Worm (Caenorhabditis elegans): ENCODE data around the gene ZC513.3.

Gene ZC513.3

ce11 chrV:8079813-8080212 is 33.0 kb downstream of the ZC513.3 start (continued):
- TF ChIP-seq mxl-3 (GFP tag; optimal IDR thresholded peaks at IDR 0.05): no peak

ce11 chrV:8081579-8081978 is 34.8 kb downstream of the ZC513.3 start, which contains the start of gene str-131:
str-131 (minus strand) TSS chrV:8081679.
- TF ChIP-seq dpl-1 (GFP tag; optimal IDR thresholded peaks at IDR 0.05): no peak
- no peak for TF ChIP-seq nhr-11 (tag; optimal IDR thresholded peaks at IDR 0.05)
- no peak for TF ChIP-seq zfp-3 (GFP tag; conservative IDR thresholded peaks at IDR 0.05)
- TF ChIP-seq nhr-111 (GFP tag; optimal IDR thresholded peaks at IDR 0.05): no peak
- TF ChIP-seq nhr-77 (tag; optimal IDR thresholded peaks at IDR 0.05): no peak
- no peak for TF ChIP-seq nhr-48 (tag; optimal IDR thresholded peaks at IDR 0.05)
- no peak for TF ChIP-seq F49E8.2 (tag; optimal IDR thresholded peaks at IDR 0.05; ENCODE audit: borderline replicate concordance)
- no peak for TF ChIP-seq D1046.2 (GFP tag; IDR thresholded peaks at IDR 0.05)
- no peak for TF ChIP-seq ZK337.2 (GFP tag; IDR thresholded peaks at IDR 0.05)
- TF ChIP-seq lin-29 (GFP tag; IDR thresholded peaks at IDR 0.05): no peak
- TF ChIP-seq zfp-2 (tag; optimal IDR thresholded peaks at IDR 0.05): no peak
- no peak for TF ChIP-seq T20F7.1 (GFP tag; optimal IDR thresholded peaks at IDR 0.05)
- no peak for TF ChIP-seq hif-1 (tag; optimal IDR thresholded peaks at IDR 0.05)

DNA sequence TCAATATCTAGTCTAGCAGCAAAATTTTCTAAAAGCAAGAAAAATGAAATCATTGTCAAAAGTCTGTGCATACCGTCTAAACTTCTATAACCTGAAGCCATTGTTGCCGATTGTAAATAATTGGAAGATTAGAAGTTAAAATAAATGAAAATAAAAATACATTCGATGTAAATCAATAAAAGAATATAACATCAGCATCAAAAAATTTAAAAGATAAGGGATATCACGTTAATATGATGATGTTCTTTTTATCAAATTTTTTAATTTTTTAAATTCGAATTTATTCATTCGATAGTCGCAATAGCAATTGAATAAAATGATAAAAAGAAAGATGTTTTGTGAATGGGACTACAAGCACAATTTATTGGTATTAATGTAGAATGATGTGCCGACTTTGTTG is 38.3 kb downstream of the ZC513.3 start, which contains the start of gene C09H5.7:
C09H5.7 (minus strand) TSS at position 101 of the 400 bp plus-strand sequence.
- TF ChIP-seq R02D3.7 (tag; optimal IDR thresholded peaks at IDR 0.05) (no peak), dve-1 (tag; optimal IDR thresholded peaks at IDR 0.05; ENCODE audit: insufficient read depth) (no peak), nhr-25 (tag; optimal IDR thresholded peaks at IDR 0.05; ENCODE audit: borderline replicate concordance, insufficient read depth) (no peak)

DNA sequence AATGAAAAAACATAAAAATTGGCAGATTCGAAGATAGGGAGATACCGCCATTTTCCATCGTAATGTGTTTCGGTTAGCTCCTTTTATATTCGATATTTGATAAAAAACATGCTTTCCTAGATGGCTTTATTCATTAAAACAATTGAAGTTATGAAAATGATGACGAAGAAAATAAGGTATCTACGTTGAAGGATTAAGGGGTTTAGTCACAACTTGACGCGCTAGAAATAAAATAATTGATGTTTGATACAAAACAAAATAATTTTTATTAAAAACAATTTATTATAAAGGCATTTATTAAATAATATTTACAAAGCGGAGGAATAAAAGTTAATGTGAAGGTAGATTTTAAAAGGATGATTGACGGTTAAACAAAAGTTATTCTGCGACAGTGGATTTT is 43.8 kb downstream of the ZC513.3 start, which contains the start of gene str-130:
str-130 (minus strand) TSS at position 101 of the 400 bp plus-strand sequence.
- TF ChIP-seq gei-8 (GFP tag; optimal IDR thresholded peaks at IDR 0.05) (no peak), zip-2 (tag; optimal IDR thresholded peaks at IDR 0.05) (no peak), spr-3 (GFP tag; optimal IDR thresholded peaks at IDR 0.05) (no peak), madf-5 (GFP tag; IDR thresholded peaks at IDR 0.05) (no peak), ztf-7 (tag; optimal IDR thresholded peaks at IDR 0.05) (no peak), nhr-28 (tag; optimal IDR thresholded peaks at IDR 0.05) (no peak), nhr-102 (tag; optimal IDR thresholded peaks at IDR 0.05) (no peak), cey-2 (tag; optimal IDR thresholded peaks at IDR 0.05; ENCODE audit: borderline replicate concordance, insufficient read depth) (no peak), daf-8 (GFP tag; IDR thresholded peaks at IDR 0.05) (no peak), F37D6.2 (tag; optimal IDR thresholded peaks at IDR 0.05) (no peak), hlh-11 (tag; optimal IDR thresholded peaks at IDR 0.05) (no peak), lin-15B (tag; optimal IDR thresholded peaks at IDR 0.05) (no peak), saeg-2 (GFP tag; IDR thresholded peaks at IDR 0.05) (no peak), daf-12 (tag; optimal IDR thresholded peaks at IDR 0.05) (no peak), mxl-2 (GFP tag; conservative IDR thresholded peaks at IDR 0.05) (no peak), F26F4.8 (GFP tag; conservative IDR thresholded peaks at IDR 0.05) (no peak), ceh-44 (GFP tag; IDR thresholded peaks at IDR 0.05) (no peak), nhr-25 (tag; optimal IDR thresholded peaks at IDR 0.05; ENCODE audit: borderline replicate concordance, insufficient read depth) (no peak)

- TF ChIP-seq attf-4 (tag; optimal IDR thresholded peaks at IDR 0.05): no peak
- TF ChIP-seq saeg-2 (GFP tag; IDR thresholded peaks at IDR 0.05): no peak
- TF ChIP-seq aha-1 (tag): peak; percentile 31
- no peak for TF ChIP-seq rbr-2 (tag; optimal IDR thresholded peaks at IDR 0.05)
Observed at ce11 chrV:8092385-8092784, 45.6 kb downstream of the ZC513.3 start, which contains the start of gene str-129. str-129 (minus strand) TSS chrV:8092485.
